Worm (Caenorhabditis elegans) whole organism, L2 larva: ENCODE results near the gene Y42H9B.3.

Experiments
- aly-2 ChIP-seq: fragments of 150-350 bp; optimal IDR thresholded peaks from 2 replicates; lab custom pipeline; 2014; ENCODE audit warnings: missing biosample characterization, missing genetic modification characterization
- blmp-1 ChIP-seq: sonication (generic microtip); optimal IDR thresholded peaks from 2 replicates; lab custom pipeline; 2017; ENCODE audit warnings: missing genetic modification characterization, mild to moderate bottlenecking, missing compliant biosample characterization, antibody characterized with exemption, moderate library complexity; ENCODE audit not compliant: insufficient read depth
- lin-13 ChIP-seq: fragments of 150-350 bp; optimal IDR thresholded peaks from 2 replicates; lab custom pipeline; 2014; ENCODE audit warnings: missing biosample characterization, missing genetic modification reagents, missing genetic modification characterization
- lsy-2 ChIP-seq, 2 experiments: fragments of 150-350 bp in 1 of 2; sonication (generic microtip) in 1 of 2; optimal IDR thresholded peaks; 2 replicates each; lab custom pipeline; 2014 to 2017; ENCODE audit warnings: missing biosample characterization in 2 of 2, missing genetic modification characterization in 2 of 2
- nhr-12 ChIP-seq: fragments of 150-350 bp; optimal IDR thresholded peaks from 2 replicates; lab custom pipeline; 2014; ENCODE audit warnings: missing biosample characterization, missing genetic modification characterization
- nhr-129 ChIP-seq: fragments of 150-350 bp; optimal IDR thresholded peaks from 2 replicates; lab custom pipeline; 2014; ENCODE audit warnings: missing biosample characterization, missing genetic modification characterization
- nhr-237 ChIP-seq: fragments of 150-350 bp; optimal IDR thresholded peaks from 2 replicates; lab custom pipeline; 2014; ENCODE audit warnings: missing biosample characterization, missing genetic modification characterization
- sma-3 ChIP-seq: sonication (generic microtip); optimal IDR thresholded peaks from 2 replicates; lab custom pipeline; 2016; ENCODE audit warnings: missing genetic modification reagents, missing genetic modification characterization, missing compliant biosample characterization
- zag-1 ChIP-seq: fragments of 150-350 bp; optimal IDR thresholded peaks from 2 replicates; lab custom pipeline; 2014; ENCODE audit warnings: missing biosample characterization, missing genetic modification characterization
- ztf-11 ChIP-seq: sonication (generic microtip); optimal IDR thresholded peaks from 2 replicates; lab custom pipeline; 2017; ENCODE audit warnings: missing biosample characterization, missing genetic modification characterization
- ztf-4 ChIP-seq: fragments of 150-350 bp; optimal IDR thresholded peaks from 2 replicates; lab custom pipeline; 2014; ENCODE audit warnings: missing biosample characterization, missing genetic modification characterization

ce11 chrIV:8053955-8054354 is 41.7 kb upstream of the Y42H9B.3 start:
- TF ChIP-seq lin-13 (no peak), sma-3 (GFP tag; lab: Kevin White, UChicago) (no peak), ztf-11 (tag; lab: Kevin White, UChicago) (no peak), nhr-12 (tag; lab: Kevin White, UChicago) (no peak), aly-2 (tag; lab: Kevin White, UChicago) (no peak), nhr-237 (tag; lab: Kevin White, UChicago) (no peak), lsy-2 (tag; optimal IDR thresholded peaks at IDR 0.05; lab: Kevin White, UChicago) (no peak), nhr-129 (tag; lab: Kevin White, UChicago) (no peak), zag-1 (tag; lab: Kevin White, UChicago) (no peak), ztf-4 (no peak), blmp-1 (tag; lab: Kevin White, UChicago) (no peak)
